Fruit fly (Drosophila melanogaster): ENCODE measurements around the gene spidey.

dm6 chrX:7878736-7879135, 30.0 kb upstream of the spidey start, which contains the start of gene Ir7d:
- TF ChIP-seq CG8478 (optimal IDR thresholded peaks at IDR 0.05), result no peak
- no peak for TF ChIP-seq CTCF (optimal IDR thresholded peaks at IDR 0.05)
